Worm (Caenorhabditis elegans) whole organism, young adult: ENCODE data around the gene Y39B6A.3.

Experiments
- B0019.2 ChIP-seq: fragments of 200-800 bp; sonication (Bioruptor generic); conservative IDR thresholded peaks from 2 replicates; pipeline ENCODE4 v1.3.6; 2022; ENCODE audit warnings: missing genetic modification reagents, missing genetic modification characterization, missing compliant biosample characterization
- B0035.1 ChIP-seq: sonication (generic microtip); optimal IDR thresholded peaks from 2 replicates; lab custom pipeline; 2016; ENCODE audit warnings: missing genetic modification characterization, mild to moderate bottlenecking, missing compliant biosample characterization, missing genotype, missing genetic modification reagents
- C06A6.2 ChIP-seq: fragments of 200-800 bp; sonication (Bioruptor generic); conservative IDR thresholded peaks from 2 replicates; pipeline ENCODE4 v1.3.6; 2022; ENCODE audit warnings: missing genetic modification characterization, missing compliant biosample characterization
- F23B12.7 ChIP-seq: sonication (generic microtip); optimal IDR thresholded peaks from 2 replicates; lab custom pipeline; 2017; ENCODE audit warnings: missing genetic modification characterization, mild to moderate bottlenecking, missing compliant biosample characterization, antibody characterized with exemption, moderate library complexity; ENCODE audit not compliant: insufficient read depth
- F33H1.4 ChIP-seq: fragments of 200-800 bp; sonication (Bioruptor generic); IDR thresholded peaks from 2 replicates; pipeline ENCODE4 v1.3.6; 2022; ENCODE audit warnings: missing genetic modification reagents, missing genetic modification characterization, missing compliant biosample characterization
- F57A8.1 ChIP-seq: fragments of 200-800 bp; sonication (Bioruptor generic); optimal IDR thresholded peaks from 2 replicates; lab custom pipeline; 2018; ENCODE audit warnings: mild to moderate bottlenecking, missing genetic modification characterization, moderate library complexity, missing compliant biosample characterization
- K12H6.12 ChIP-seq: fragments of 200-800 bp; sonication (Bioruptor generic); optimal IDR thresholded peaks from 2 replicates; lab custom pipeline; 2018; ENCODE audit warnings: mild to moderate bottlenecking, missing genetic modification characterization, missing compliant biosample characterization
- T26A5.8 ChIP-seq: sonication (generic microtip); optimal IDR thresholded peaks from 2 replicates; lab custom pipeline; 2016; ENCODE audit warnings: missing genetic modification characterization, missing compliant biosample characterization
- Y53G8AR.9 ChIP-seq: fragments of 200-800 bp; sonication (Bioruptor generic); conservative IDR thresholded peaks from 2 replicates; pipeline ENCODE4 v1.3.6; 2022; ENCODE audit warnings: missing genetic modification reagents, missing genetic modification characterization, missing compliant biosample characterization
- Y56A3A.18 ChIP-seq: fragments of 200-800 bp; sonication (Bioruptor generic); IDR thresholded peaks from 2 replicates; pipeline ENCODE4 v1.3.6; 2022; ENCODE audit warnings: missing genetic modification reagents, missing genetic modification characterization, missing compliant biosample characterization
- Y67H2A.10 ChIP-seq: fragments of 200-800 bp; sonication (Bioruptor generic); conservative IDR thresholded peaks from 2 replicates; pipeline ENCODE4 v1.3.6; 2022; ENCODE audit warnings: missing genetic modification reagents, missing genetic modification characterization, missing compliant biosample characterization
- Y79H2A.3 ChIP-seq: fragments of 200-800 bp; sonication (Bioruptor generic); conservative IDR thresholded peaks from 2 replicates; pipeline ENCODE4 v1.3.6; 2022; ENCODE audit warnings: missing genetic modification reagents, missing genetic modification characterization, missing compliant biosample characterization
- akir-1 ChIP-seq: fragments of 200-800 bp; sonication (Bioruptor generic); optimal IDR thresholded peaks from 2 replicates; lab custom pipeline; 2018; ENCODE audit warnings: mild to moderate bottlenecking, missing genetic modification characterization, moderate library complexity, missing compliant biosample characterization
- attf-6 ChIP-seq: fragments of 200-800 bp; sonication (Bioruptor generic); IDR thresholded peaks from 2 replicates; pipeline ENCODE4 v1.3.6; 2022; ENCODE audit warnings: missing genetic modification reagents, missing genetic modification characterization, missing compliant biosample characterization
- bed-2 ChIP-seq: fragments of 200-800 bp; sonication (Bioruptor generic); IDR thresholded peaks from 2 replicates; pipeline ENCODE4 v1.3.6; 2022; ENCODE audit warnings: missing genetic modification reagents, missing genetic modification characterization, missing compliant biosample characterization
- ceh-100 ChIP-seq: fragments of 200-800 bp; sonication (Bioruptor generic); IDR thresholded peaks from 2 replicates; pipeline ENCODE4 v1.3.6; 2022; ENCODE audit warnings: missing genetic modification reagents, missing genetic modification characterization, missing compliant biosample characterization
- ceh-27 ChIP-seq: fragments of 200-800 bp; sonication (Bioruptor generic); optimal IDR thresholded peaks from 2 replicates; lab custom pipeline; 2018; ENCODE audit warnings: mild to moderate bottlenecking, missing genetic modification characterization, moderate library complexity, missing compliant biosample characterization
- ceh-58 ChIP-seq: fragments of 200-800 bp; sonication (Bioruptor generic); IDR thresholded peaks from 2 replicates; pipeline ENCODE4 v1.3.6; 2022; ENCODE audit warnings: missing genetic modification characterization, missing compliant biosample characterization
- ceh-79 ChIP-seq: sonication (generic microtip); optimal IDR thresholded peaks from 2 replicates; lab custom pipeline; 2017; ENCODE audit warnings: mild to moderate bottlenecking, missing genetic modification characterization, missing compliant biosample characterization
- chd-7 ChIP-seq: sonication (generic microtip); optimal IDR thresholded peaks from 2 replicates; lab custom pipeline; 2016; ENCODE audit warnings: mild to moderate bottlenecking, missing genetic modification characterization, moderate library complexity, missing compliant biosample characterization
- dox-1 ChIP-seq: fragments of 200-800 bp; sonication (Bioruptor generic); IDR thresholded peaks from 2 replicates; pipeline ENCODE4 v1.3.6; 2022; ENCODE audit warnings: missing genetic modification reagents, missing genetic modification characterization, missing compliant biosample characterization
- dpff-1 ChIP-seq: sonication (generic microtip); optimal IDR thresholded peaks from 2 replicates; lab custom pipeline; 2017; ENCODE audit warnings: mild to moderate bottlenecking, missing genetic modification characterization, missing compliant biosample characterization
- egl-44 ChIP-seq: fragments of 200-800 bp; sonication (Bioruptor generic); IDR thresholded peaks from 2 replicates; pipeline ENCODE4 v1.3.6; 2022; ENCODE audit warnings: missing genetic modification reagents, missing genetic modification characterization, missing compliant biosample characterization
- ets-4 ChIP-seq: fragments of 200-800 bp; sonication (Bioruptor generic); optimal IDR thresholded peaks from 2 replicates; lab custom pipeline; 2018; ENCODE audit warnings: mild to moderate bottlenecking, missing genetic modification characterization, missing compliant biosample characterization
- hlh-26 ChIP-seq: fragments of 200-800 bp; sonication (Bioruptor generic); conservative IDR thresholded peaks from 2 replicates; pipeline ENCODE4 v1.3.6; 2022; ENCODE audit warnings: missing genetic modification reagents, missing genetic modification characterization, missing compliant biosample characterization
- hmg-1.2 ChIP-seq: fragments of 200-800 bp; sonication (Bioruptor generic); IDR thresholded peaks from 2 replicates; pipeline ENCODE4 v1.3.6; 2022; ENCODE audit warnings: missing genetic modification reagents, missing genetic modification characterization, missing compliant biosample characterization
- hrde-1 ChIP-seq: sonication (generic microtip); optimal IDR thresholded peaks from 2 replicates; lab custom pipeline; 2016; ENCODE audit warnings: missing genetic modification characterization, mild to moderate bottlenecking, missing compliant biosample characterization, moderate library complexity, missing genotype, missing genetic modification reagents, borderline replicate concordance
- lag-1 ChIP-seq: fragments of 200-800 bp; sonication (Bioruptor generic); IDR thresholded peaks from 2 replicates; pipeline ENCODE4 v1.3.6; 2022; ENCODE audit warnings: missing genetic modification reagents, missing genetic modification characterization, missing compliant biosample characterization
- let-607 ChIP-seq, 2 experiments: fragments of 200-800 bp in 1 of 2; sonication (Bioruptor generic) in 1 of 2; sonication (generic microtip) in 1 of 2; optimal IDR thresholded peaks; 2 replicates each; lab custom pipeline; 2016 to 2018; ENCODE audit warnings: mild to moderate bottlenecking in 2 of 2, missing compliant biosample characterization in 2 of 2, missing genetic modification characterization in 2 of 2, moderate library complexity in 2 of 2, missing genotype in 1 of 2
- madf-3 ChIP-seq: fragments of 200-800 bp; sonication (Bioruptor generic); IDR thresholded peaks from 2 replicates; pipeline ENCODE4 v1.3.6; 2022; ENCODE audit warnings: missing genetic modification reagents, missing genetic modification characterization, missing compliant biosample characterization
- madf-6 ChIP-seq: fragments of 200-800 bp; sonication (Bioruptor generic); IDR thresholded peaks from 2 replicates; pipeline ENCODE4 v1.3.6; 2022; ENCODE audit warnings: missing genetic modification reagents, missing genetic modification characterization, missing compliant biosample characterization
- mcd-1 ChIP-seq: fragments of 200-800 bp; sonication (Bioruptor generic); IDR thresholded peaks from 2 replicates; pipeline ENCODE4 v1.3.6; 2022; ENCODE audit warnings: missing genetic modification reagents, missing genetic modification characterization, missing compliant biosample characterization
- mel-28 ChIP-seq: sonication (generic microtip); optimal IDR thresholded peaks from 2 replicates; lab custom pipeline; 2016; ENCODE audit warnings: borderline replicate concordance, mild to moderate bottlenecking, missing genetic modification characterization, missing compliant biosample characterization
- mxl-1 ChIP-seq: sonication (generic microtip); optimal IDR thresholded peaks from 2 replicates; lab custom pipeline; 2016; ENCODE audit warnings: missing genetic modification characterization, missing compliant biosample characterization
- nhr-120 ChIP-seq: fragments of 200-800 bp; sonication (Bioruptor generic); IDR thresholded peaks from 2 replicates; pipeline ENCODE4 v1.3.6; 2022; ENCODE audit warnings: missing genetic modification characterization, missing compliant biosample characterization
- nhr-179 ChIP-seq: sonication (generic microtip); optimal IDR thresholded peaks from 2 replicates; lab custom pipeline; 2016; ENCODE audit warnings: mild to moderate bottlenecking, missing genetic modification characterization, missing compliant biosample characterization
- nhr-27 ChIP-seq: fragments of 200-800 bp; sonication (Bioruptor generic); optimal IDR thresholded peaks from 2 replicates; lab custom pipeline; 2018; ENCODE audit warnings: mild to moderate bottlenecking, missing genetic modification characterization, moderate library complexity, missing compliant biosample characterization
- pha-4 ChIP-seq: fragments of 150-350 bp; sonication (generic microtip); optimal IDR thresholded peaks from 2 replicates; lab custom pipeline; 2014; ENCODE audit warnings: missing biosample characterization, missing genetic modification reagents, missing genetic modification characterization
- rec-8 ChIP-seq, 2 experiments: sonication (generic microtip); optimal IDR thresholded peaks; 2 replicates each; lab custom pipeline; 2016; ENCODE audit warnings: mild to moderate bottlenecking in 2 of 2, missing genetic modification characterization in 2 of 2, missing genetic modification reagents in 2 of 2, missing genotype in 2 of 2, missing biosample characterization in 1 of 2, missing compliant biosample characterization in 1 of 2, moderate library complexity in 1 of 2
- repo-1 ChIP-seq: sonication (generic microtip); optimal IDR thresholded peaks from 2 replicates; lab custom pipeline; 2017; ENCODE audit warnings: mild to moderate bottlenecking, missing genetic modification characterization, missing compliant biosample characterization
- rpc-1 ChIP-seq, 2 experiments: fragments of 150-350 bp in 1 of 2; sonication (generic microtip) in 1 of 2; optimal IDR thresholded peaks; 2 replicates each; lab custom pipeline; 2014 to 2018; ENCODE audit warnings: missing biosample characterization in 1 of 2, missing genetic modification characterization in 1 of 2, missing genetic modification reagents in 1 of 2, missing genotype in 1 of 2
- snpc-1.3 ChIP-seq: sonication (generic microtip); optimal IDR thresholded peaks from 2 replicates; lab custom pipeline; 2017; ENCODE audit warnings: missing genetic modification characterization, mild to moderate bottlenecking, missing compliant biosample characterization, antibody characterized with exemption, moderate library complexity, missing genotype, missing genetic modification reagents; ENCODE audit not compliant: insufficient read depth
- sptf-2 ChIP-seq: fragments of 200-800 bp; sonication (Bioruptor generic); optimal IDR thresholded peaks from 2 replicates; lab custom pipeline; 2018; ENCODE audit warnings: mild to moderate bottlenecking, missing genetic modification characterization, missing compliant biosample characterization
- zfh-2 ChIP-seq: fragments of 200-800 bp; sonication (Bioruptor generic); conservative IDR thresholded peaks from 2 replicates; pipeline ENCODE4 v1.3.6; 2022; ENCODE audit warnings: missing genetic modification reagents, missing genetic modification characterization, missing compliant biosample characterization
- zim-3 ChIP-seq: sonication (generic microtip); optimal IDR thresholded peaks from 2 replicates; lab custom pipeline; 2017; ENCODE audit warnings: mild to moderate bottlenecking, missing genetic modification characterization, moderate library complexity, missing compliant biosample characterization
- ztf-25 ChIP-seq: fragments of 200-800 bp; sonication (Bioruptor generic); IDR thresholded peaks from 2 replicates; pipeline ENCODE4 v1.3.6; 2022; ENCODE audit warnings: missing genetic modification reagents, missing genetic modification characterization, missing compliant biosample characterization
- ztf-3 ChIP-seq: fragments of 200-800 bp; sonication (Bioruptor generic); optimal IDR thresholded peaks from 2 replicates; lab custom pipeline; 2018; ENCODE audit warnings: mild to moderate bottlenecking, missing genetic modification characterization, missing compliant biosample characterization
- ztf-6 ChIP-seq: fragments of 200-800 bp; sonication (Bioruptor generic); IDR thresholded peaks from 2 replicates; pipeline ENCODE4 v1.3.6; 2022; ENCODE audit warnings: missing genetic modification reagents, missing genetic modification characterization, missing compliant biosample characterization

Y39B6A.3 gene

DNA sequence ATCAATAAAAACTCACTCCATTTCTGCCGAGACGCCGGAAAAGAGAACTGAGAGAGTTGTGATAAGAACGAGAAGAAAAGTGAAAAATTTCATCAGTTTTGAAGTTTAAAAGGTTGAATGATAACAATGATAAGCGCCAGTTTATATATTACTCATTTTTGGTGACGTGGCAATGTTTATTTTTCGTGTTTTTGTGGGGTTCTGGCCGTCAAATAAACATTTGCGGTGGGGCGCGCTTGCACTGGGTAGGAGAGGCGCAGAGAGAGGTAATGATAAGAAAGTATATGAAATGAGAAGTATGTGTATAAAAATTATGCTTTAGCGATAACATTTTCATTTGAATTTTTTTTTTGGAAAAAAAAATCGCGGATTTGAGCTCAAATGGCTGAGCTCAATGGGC, 31.1 kb downstream of the Y39B6A.3 start, which contains the start of gene Y39B6A.5 (continued):
- TF ChIP-seq C06A6.2 (GFP tag; lab: Robert Waterston, UW) (no peak), mel-28 (tag; lab: Kevin White, UChicago) (no peak), F23B12.7 (tag; lab: Kevin White, UChicago) (peak; percentile 16), bed-2 (no peak), ztf-6 (GFP tag; lab: Robert Waterston, UW) (no peak), snpc-1.3 (tag; lab: Kevin White, UChicago) (no peak), mcd-1 (GFP tag; lab: Robert Waterston, UW) (peak; percentile 87), madf-3 (GFP tag; lab: Robert Waterston, UW) (no peak), ceh-79 (tag; lab: Kevin White, UChicago) (no peak), Y67H2A.10 (GFP tag; lab: Robert Waterston, UW) (no peak), repo-1 (no peak), let-607 (tag; optimal IDR thresholded peaks at IDR 0.05; lab: Kevin White, UChicago) (peak; percentile 92 to 97), nhr-120 (no peak), ceh-58 (GFP tag; lab: Robert Waterston, UW) (no peak), sptf-2 (no peak), dpff-1 (no peak), zfh-2 (GFP tag; lab: Robert Waterston, UW) (no peak), lag-1 (no peak), mxl-1 (tag; lab: Kevin White, UChicago) (no peak), Y79H2A.3 (no peak), F57A8.1 (GFP tag; lab: Kevin White, UChicago) (no peak), ceh-100 (GFP tag; lab: Robert Waterston, UW) (no peak), ztf-25 (no peak), attf-6 (no peak), F33H1.4 (GFP tag; lab: Robert Waterston, UW) (no peak), rec-8 (tag; optimal IDR thresholded peaks at IDR 0.05; lab: Kevin White, UChicago) (no peak), K12H6.12 (peak; percentile 6), madf-6 (GFP tag; lab: Robert Waterston, UW) (no peak), chd-7 (tag; lab: Kevin White, UChicago) (no peak), hrde-1 (no peak), pha-4 (tag; lab: Kevin White, UChicago) (peak; percentile 84), ets-4 (peak; percentile 74), Y56A3A.18 (GFP tag; lab: Robert Waterston, UW) (no peak), T26A5.8 (tag; lab: Kevin White, UChicago) (no peak), B0035.1 (tag; lab: Kevin White, UChicago) (no peak), rpc-1 (optimal IDR thresholded peaks at IDR 0.05; lab: Kevin White, UChicago) (no peak), rpc-1 (tag; optimal IDR thresholded peaks at IDR 0.05; lab: Kevin White, UChicago) (no peak), nhr-27 (tag; lab: Kevin White, UChicago) (no peak), nhr-179 (tag; lab: Kevin White, UChicago) (no peak), egl-44 (0 out of 2 replicates have a peak, but pooled peaks have one; percentile 29), dox-1 (GFP tag; lab: Robert Waterston, UW) (no peak), hlh-26 (no peak), hmg-1.2 (GFP tag; lab: Robert Waterston, UW) (no peak; the same call in 1 of the 2 replicates), ztf-3 (GFP tag; lab: Kevin White, UChicago) (no peak), ceh-27 (no peak), B0019.2 (no peak), Y53G8AR.9 (GFP tag; lab: Robert Waterston, UW) (no peak; the same call in 1 of the 2 replicates), zim-3 (tag; lab: Kevin White, UChicago) (no peak), akir-1 (GFP tag; lab: Kevin White, UChicago) (no peak)
